Fruit fly (Drosophila melanogaster): ENCODE data around the gene CG5001.
A peak's percentile ranks its signal among the peaks of the same experiment; 100 is the strongest.

The CG5001 gene

dm6 chr2L:1185642-1186497, at the start of gene CG5001:
CG5001 (plus strand) TSS chr2L:1185757.
- TF ChIP-seq Vsx2 (GFP tag; optimal IDR thresholded peaks at IDR 0.05; ENCODE audit: partially characterized antibody): no peak
- TF ChIP-seq fru (GFP tag; optimal IDR thresholded peaks at IDR 0.05): peak; percentile 14
- TF ChIP-seq CrebA (GFP tag; optimal IDR thresholded peaks at IDR 0.05; ENCODE audit: borderline replicate concordance): no peak
- TF ChIP-seq woc (GFP tag; optimal IDR thresholded peaks at IDR 0.05): no peak
- no peak for TF ChIP-seq br (GFP tag; optimal IDR thresholded peaks at IDR 0.05)
- no peak for TF ChIP-seq Rel (GFP tag; optimal IDR thresholded peaks at IDR 0.05)
- TF ChIP-seq Rel (tag; optimal IDR thresholded peaks at IDR 0.05): peak; percentile 78
- peak; percentile 83 for TF ChIP-seq HLH106 (tag; optimal IDR thresholded peaks at IDR 0.05)
- no peak for TF ChIP-seq GATAd (GFP tag; optimal IDR thresholded peaks at IDR 0.05)
- TF ChIP-seq dl (GFP tag; optimal IDR thresholded peaks at IDR 0.05; ENCODE audit: insufficient read depth in 1 of 2, partially characterized antibody in 2 of 2): peak in 1 of 2 experiments; percentile 94
- TF ChIP-seq dmrt93B (GFP tag; optimal IDR thresholded peaks at IDR 0.05): no peak
- peak; percentile 58 for TF ChIP-seq Hr83 (GFP tag; optimal IDR thresholded peaks at IDR 0.05; ENCODE audit: poor library complexity, severe bottlenecking)
- TF ChIP-seq usp (GFP tag; optimal IDR thresholded peaks at IDR 0.05): no peak
- TF ChIP-seq sv (GFP tag; optimal IDR thresholded peaks at IDR 0.05): peak; percentile 64
- no peak for TF ChIP-seq tai (GFP tag; optimal IDR thresholded peaks at IDR 0.05)
- TF ChIP-seq Myc (optimal IDR thresholded peaks at IDR 0.05): no peak
- no peak for TF ChIP-seq Abd-B (GFP tag; optimal IDR thresholded peaks at IDR 0.05)
- peak; percentile 62 for TF ChIP-seq Sp1 (GFP tag; optimal IDR thresholded peaks at IDR 0.05)
- no peak for TF ChIP-seq brk (GFP tag; optimal IDR thresholded peaks at IDR 0.05)
- TF ChIP-seq rgr (GFP tag; optimal IDR thresholded peaks at IDR 0.05): peak; percentile 75
- TF ChIP-seq dsf (GFP tag; optimal IDR thresholded peaks at IDR 0.05; ENCODE audit: borderline replicate concordance): no peak
- TF ChIP-seq Dfd (GFP tag; optimal IDR thresholded peaks at IDR 0.05): no peak
- TF ChIP-seq foxo (GFP tag; optimal IDR thresholded peaks at IDR 0.05): peak in 1 of 2 experiments; percentile 79
- peak; percentile 80 for TF ChIP-seq h (GFP tag; optimal IDR thresholded peaks at IDR 0.05)
- TF ChIP-seq N (GFP tag; optimal IDR thresholded peaks at IDR 0.05): no peak
- TF ChIP-seq Jra (GFP tag; optimal IDR thresholded peaks at IDR 0.05): no peak
- TF ChIP-seq Mio (GFP tag; optimal IDR thresholded peaks at IDR 0.05): no peak
- peak; percentile 75 for TF ChIP-seq OdsH (GFP tag; optimal IDR thresholded peaks at IDR 0.05)
- peak; percentile 95 for TF ChIP-seq Dif (GFP tag; optimal IDR thresholded peaks at IDR 0.05; ENCODE audit: partially characterized antibody)
- no peak for TF ChIP-seq Hnf4 (GFP tag; optimal IDR thresholded peaks at IDR 0.05)
- no peak for TF ChIP-seq pan (optimal IDR thresholded peaks at IDR 0.05)
- peak; percentile 60 for TF ChIP-seq CG9705 (GFP tag; optimal IDR thresholded peaks at IDR 0.05)
- TF ChIP-seq CG32264 (GFP tag; optimal IDR thresholded peaks at IDR 0.05): peak; percentile 38
- no peak for TF ChIP-seq lola (GFP tag; optimal IDR thresholded peaks at IDR 0.05)
- no peak for TF ChIP-seq sage (GFP tag; optimal IDR thresholded peaks at IDR 0.05)
- no peak for TF ChIP-seq Hr78 (GFP tag; optimal IDR thresholded peaks at IDR 0.05)
- no peak for TF ChIP-seq jim (GFP tag; optimal IDR thresholded peaks at IDR 0.05)
- TF ChIP-seq ey (GFP tag; optimal IDR thresholded peaks at IDR 0.05): peak; percentile 62
- TF ChIP-seq psq (GFP tag; optimal IDR thresholded peaks at IDR 0.05): peak; percentile 79

DNA sequence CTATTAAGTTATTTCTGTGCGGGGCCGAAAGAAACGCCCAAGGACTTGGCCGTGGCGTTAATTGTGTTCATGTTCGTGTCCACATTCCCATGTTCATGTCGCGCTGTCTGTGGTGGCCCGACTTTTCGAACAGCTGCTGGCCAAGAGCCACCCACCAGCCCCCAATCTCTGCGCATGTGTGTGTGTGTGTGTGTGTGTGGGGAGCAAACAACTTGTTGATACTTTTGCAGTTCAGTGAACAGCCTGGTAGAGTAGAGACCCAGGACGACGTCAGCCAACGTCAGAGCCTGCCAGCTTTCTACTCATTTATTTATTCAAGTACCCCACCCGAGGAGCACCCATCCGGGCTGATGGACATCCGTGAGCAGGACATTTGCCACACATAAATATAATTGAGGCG, 48.6 kb upstream of the CG5001 start:
- TF ChIP-seq Hr78 (GFP tag; optimal IDR thresholded peaks at IDR 0.05) (no peak), HLH106 (tag; optimal IDR thresholded peaks at IDR 0.05) (no peak), fru (GFP tag; optimal IDR thresholded peaks at IDR 0.05) (no peak), br (GFP tag; optimal IDR thresholded peaks at IDR 0.05) (no peak), dsf (GFP tag; optimal IDR thresholded peaks at IDR 0.05; ENCODE audit: borderline replicate concordance) (no peak), Sp1 (GFP tag; optimal IDR thresholded peaks at IDR 0.05) (no peak), sv (GFP tag; optimal IDR thresholded peaks at IDR 0.05) (no peak), Vsx2 (GFP tag; optimal IDR thresholded peaks at IDR 0.05; ENCODE audit: partially characterized antibody) (no peak), lola (GFP tag; optimal IDR thresholded peaks at IDR 0.05) (no peak), Dif (GFP tag; optimal IDR thresholded peaks at IDR 0.05; ENCODE audit: partially characterized antibody) (no peak), Rel (GFP tag; optimal IDR thresholded peaks at IDR 0.05) (no peak), Rel (tag; optimal IDR thresholded peaks at IDR 0.05) (no peak), Jra (GFP tag; optimal IDR thresholded peaks at IDR 0.05) (no peak)
